Worm (Caenorhabditis elegans) whole organism, late embryonic: ENCODE data around the gene btb-8.

ENCODE experiments used
- C08G9.2 ChIP-seq: sonication (generic microtip); optimal IDR thresholded peaks from 2 replicates; lab custom pipeline; 2016; ENCODE audit warnings: mild to moderate bottlenecking, missing genetic modification characterization, moderate library complexity, missing compliant biosample characterization
- K09A11.1 ChIP-seq: sonication (generic microtip); optimal IDR thresholded peaks from 2 replicates; lab custom pipeline; 2017; ENCODE audit warnings: antibody characterized with exemption, mild to moderate bottlenecking, missing genetic modification characterization, missing compliant biosample characterization; ENCODE audit not compliant: insufficient read depth
- T23F11.4 ChIP-seq: fragments of 200-800 bp; sonication (Bioruptor generic); optimal IDR thresholded peaks from 2 replicates; lab custom pipeline; 2018; ENCODE audit warnings: mild to moderate bottlenecking, missing genetic modification characterization, missing compliant biosample characterization
- Y22D7AL.16 ChIP-seq: sonication (generic microtip); optimal IDR thresholded peaks from 2 replicates; lab custom pipeline; 2016; ENCODE audit warnings: missing genetic modification characterization, missing compliant biosample characterization
- ahr-1 ChIP-seq: sonication (generic microtip); optimal IDR thresholded peaks from 2 replicates; lab custom pipeline; 2016; ENCODE audit warnings: missing genetic modification characterization, missing compliant biosample characterization
- ceh-14 ChIP-seq: sonication (generic microtip); optimal IDR thresholded peaks from 2 replicates; lab custom pipeline; 2016; ENCODE audit warnings: missing genotype, missing genetic modification characterization, missing compliant biosample characterization
- ceh-19 ChIP-seq: fragments of 200-800 bp; sonication (Bioruptor generic); optimal IDR thresholded peaks from 2 replicates; lab custom pipeline; 2018; ENCODE audit warnings: mild to moderate bottlenecking, missing genetic modification characterization, missing compliant biosample characterization
- ceh-22 ChIP-seq: sonication (generic microtip); optimal IDR thresholded peaks from 2 replicates; lab custom pipeline; 2017; ENCODE audit warnings: missing biosample characterization, missing genetic modification characterization
- ceh-31 ChIP-seq: sonication (generic microtip); optimal IDR thresholded peaks from 2 replicates; lab custom pipeline; 2016; ENCODE audit warnings: missing genetic modification characterization, missing compliant biosample characterization
- ceh-45 ChIP-seq: fragments of 200-800 bp; sonication (Bioruptor generic); IDR thresholded peaks from 2 replicates; pipeline ENCODE4 v1.3.6; 2022; ENCODE audit warnings: missing genetic modification reagents, missing genetic modification characterization, missing compliant biosample characterization
- ceh-6 ChIP-seq: fragments of 200-800 bp; sonication (Bioruptor generic); optimal IDR thresholded peaks from 2 replicates; lab custom pipeline; 2018; ENCODE audit warnings: mild to moderate bottlenecking, missing genetic modification characterization, missing compliant biosample characterization
- ceh-9 ChIP-seq: sonication (generic microtip); optimal IDR thresholded peaks from 2 replicates; lab custom pipeline; 2016; ENCODE audit warnings: mild to moderate bottlenecking, missing genetic modification characterization, inconsistent platforms, missing compliant biosample characterization
- che-1 ChIP-seq: sonication (generic microtip); optimal IDR thresholded peaks from 2 replicates; lab custom pipeline; 2016; ENCODE audit warnings: mild to moderate bottlenecking, missing genetic modification characterization, missing compliant biosample characterization
- dmd-4 ChIP-seq: sonication (generic microtip); optimal IDR thresholded peaks from 2 replicates; lab custom pipeline; 2016; ENCODE audit warnings: borderline replicate concordance, missing genetic modification characterization, missing compliant biosample characterization
- elt-2 ChIP-seq: sonication (generic microtip); optimal IDR thresholded peaks from 2 replicates; lab custom pipeline; 2016; ENCODE audit warnings: missing genetic modification reagents, missing genetic modification characterization, missing compliant biosample characterization
- ets-4 ChIP-seq: sonication (generic microtip); optimal IDR thresholded peaks from 2 replicates; lab custom pipeline; 2016; ENCODE audit warnings: missing genetic modification characterization, missing compliant biosample characterization
- eyg-1 ChIP-seq: sonication (generic microtip); optimal IDR thresholded peaks from 2 replicates; lab custom pipeline; 2016; ENCODE audit warnings: missing genotype, missing genetic modification characterization, missing compliant biosample characterization
- fax-1 ChIP-seq: sonication (generic microtip); optimal IDR thresholded peaks from 2 replicates; lab custom pipeline; 2016; ENCODE audit warnings: missing genotype, missing genetic modification characterization, missing compliant biosample characterization
- fkh-6 ChIP-seq: sonication (generic microtip); optimal IDR thresholded peaks from 2 replicates; lab custom pipeline; 2016; ENCODE audit warnings: missing genetic modification characterization, missing compliant biosample characterization
- gmeb-2 ChIP-seq: sonication (generic microtip); optimal IDR thresholded peaks from 2 replicates; lab custom pipeline; 2016; ENCODE audit warnings: missing genetic modification characterization, inconsistent platforms, missing compliant biosample characterization
- hlh-13 ChIP-seq: fragments of 200-800 bp; sonication (Bioruptor generic); optimal IDR thresholded peaks from 2 replicates; lab custom pipeline; 2018; ENCODE audit warnings: mild to moderate bottlenecking, missing genetic modification characterization, missing compliant biosample characterization
- hlh-6 ChIP-seq: sonication (generic microtip); optimal IDR thresholded peaks from 2 replicates; lab custom pipeline; 2016; ENCODE audit warnings: missing genotype, missing genetic modification characterization, missing compliant biosample characterization
- hlh-8 ChIP-seq: sonication (generic microtip); optimal IDR thresholded peaks from 2 replicates; lab custom pipeline; 2016; ENCODE audit warnings: missing genotype, missing genetic modification characterization, missing compliant biosample characterization
- lim-6 ChIP-seq: sonication (generic microtip); optimal IDR thresholded peaks from 2 replicates; lab custom pipeline; 2016; ENCODE audit warnings: missing genetic modification characterization, missing compliant biosample characterization
- madf-2 ChIP-seq: sonication (generic microtip); optimal IDR thresholded peaks from 2 replicates; lab custom pipeline; 2017; ENCODE audit warnings: missing genetic modification characterization, missing compliant biosample characterization
- mec-3 ChIP-seq: sonication (generic microtip); optimal IDR thresholded peaks from 2 replicates; lab custom pipeline; 2016; ENCODE audit warnings: borderline replicate concordance, missing genetic modification characterization, missing compliant biosample characterization
- nfya-1 ChIP-seq: sonication (generic microtip); optimal IDR thresholded peaks from 2 replicates; lab custom pipeline; 2017; ENCODE audit warnings: missing genetic modification characterization, mild to moderate bottlenecking, missing compliant biosample characterization, antibody characterized with exemption, moderate library complexity
- nhr-11 ChIP-seq: fragments of 150-350 bp; optimal IDR thresholded peaks from 2 replicates; lab custom pipeline; 2014; ENCODE audit warnings: missing biosample characterization, missing genetic modification characterization
- npax-4 ChIP-seq: sonication (generic microtip); optimal IDR thresholded peaks from 2 replicates; lab custom pipeline; 2016; ENCODE audit warnings: missing genetic modification characterization, missing compliant biosample characterization
- odd-2 ChIP-seq: sonication (generic microtip); optimal IDR thresholded peaks from 2 replicates; lab custom pipeline; 2017; ENCODE audit warnings: antibody characterized with exemption, mild to moderate bottlenecking, missing genetic modification characterization, missing compliant biosample characterization
- pag-3 ChIP-seq: sonication (generic microtip); optimal IDR thresholded peaks from 2 replicates; lab custom pipeline; 2016; ENCODE audit warnings: missing compliant biosample characterization, missing genetic modification characterization, borderline replicate concordance
- pqm-1 ChIP-seq: sonication (generic microtip); optimal IDR thresholded peaks from 2 replicates; lab custom pipeline; 2016; ENCODE audit warnings: missing genetic modification characterization, missing compliant biosample characterization
- pros-1 ChIP-seq: fragments of 150-350 bp; optimal IDR thresholded peaks from 2 replicates; lab custom pipeline; 2014; ENCODE audit warnings: missing biosample characterization, missing genetic modification reagents, missing genetic modification characterization
- rnt-1 ChIP-seq: sonication (generic microtip); optimal IDR thresholded peaks from 2 replicates; lab custom pipeline; 2016; ENCODE audit warnings: missing genetic modification characterization, missing compliant biosample characterization
- sox-2 ChIP-seq: fragments of 200-800 bp; sonication (Bioruptor generic); IDR thresholded peaks from 2 replicates; pipeline ENCODE4 v1.3.6; 2022; ENCODE audit warnings: missing genetic modification reagents, missing genetic modification characterization, missing compliant biosample characterization
- sox-4 ChIP-seq: sonication (generic microtip); optimal IDR thresholded peaks from 2 replicates; lab custom pipeline; 2017; ENCODE audit warnings: mild to moderate bottlenecking, missing genetic modification characterization, inconsistent platforms, missing compliant biosample characterization
- ttx-3 ChIP-seq: sonication (generic microtip); optimal IDR thresholded peaks from 2 replicates; lab custom pipeline; 2016; ENCODE audit warnings: missing genetic modification reagents, missing genetic modification characterization, missing compliant biosample characterization
- unc-3 ChIP-seq, 2 experiments: fragments of 200-800 bp in 1 of 2; sonication (Bioruptor generic) in 1 of 2; sonication (generic microtip) in 1 of 2; conservative IDR thresholded peaks in 1 of 2; optimal IDR thresholded peaks in 1 of 2; 2 replicates each; pipeline versions ENCODE4 v1.3.6 to Lab custom; 2016 to 2022; ENCODE audit warnings: missing compliant biosample characterization in 2 of 2, missing genetic modification characterization in 2 of 2, missing genetic modification reagents in 1 of 2
- ztf-16 ChIP-seq: sonication (generic microtip); optimal IDR thresholded peaks from 2 replicates; lab custom pipeline; 2017; ENCODE audit warnings: missing genetic modification characterization, missing compliant biosample characterization

The btb-8 gene

ce11 chrII:1736353-1736752, 13.8 kb downstream of the btb-8 start, which contains the start of gene ceh-83:
ceh-83 (minus strand) TSS chrII:1736533.
- TF ChIP-seq che-1 (tag; lab: Kevin White, UChicago), result no peak
- TF ChIP-seq dmd-4 (tag; lab: Kevin White, UChicago), result no peak
- no peak for TF ChIP-seq hlh-13
- no peak for TF ChIP-seq hlh-8 (tag; lab: Kevin White, UChicago)
- no peak for TF ChIP-seq fkh-6 (tag; lab: Kevin White, UChicago)
- TF ChIP-seq, all 69 proteins: peak for 0

ce11 chrII:1738844-1739243, 16.3 kb downstream of the btb-8 start, which contains the start of the genes irld-9 and irld-33:
irld-9 (minus strand) TSS chrII:1738944.
irld-33 (plus strand) TSS chrII:1739052.
- TF ChIP-seq ceh-31 (tag; lab: Kevin White, UChicago), result no peak
- no peak for TF ChIP-seq T23F11.4 (GFP tag; lab: Kevin White, UChicago)
- no peak for TF ChIP-seq nhr-11 (tag; lab: Kevin White, UChicago)
- no peak for TF ChIP-seq fkh-6 (tag; lab: Kevin White, UChicago)
- no peak for TF ChIP-seq eyg-1
- no peak for TF ChIP-seq ceh-9
- no peak for TF ChIP-seq che-1 (tag; lab: Kevin White, UChicago)
- TF ChIP-seq odd-2 (tag; lab: Kevin White, UChicago), result no peak
- no peak for TF ChIP-seq ahr-1
- no peak for TF ChIP-seq sox-2 (GFP tag; lab: Robert Waterston, UW)
- no peak for TF ChIP-seq gmeb-2 (tag; lab: Kevin White, UChicago)
- TF ChIP-seq hlh-6, result no peak

- TF ChIP-seq pros-1, result no peak
- TF ChIP-seq ets-4 (tag; lab: Kevin White, UChicago), result no peak
- no peak for TF ChIP-seq npax-4 (tag; lab: Kevin White, UChicago)
- TF ChIP-seq ceh-45, result no peak
- no peak for TF ChIP-seq mec-3 (tag; lab: Kevin White, UChicago)
- TF ChIP-seq madf-2, result no peak
- TF ChIP-seq dmd-4 (tag; lab: Kevin White, UChicago), result no peak
- TF ChIP-seq K09A11.1 (tag; lab: Kevin White, UChicago), result no peak
- no peak for TF ChIP-seq unc-3 (GFP tag; conservative IDR thresholded peaks at IDR 0.05; lab: Robert Waterston, UW)
- TF ChIP-seq unc-3 (tag; optimal IDR thresholded peaks at IDR 0.05; lab: Kevin White, UChicago), result no peak
- no peak for TF ChIP-seq hlh-6
- TF ChIP-seq ceh-19 (GFP tag; lab: Kevin White, UChicago), result no peak
- TF ChIP-seq sox-4 (tag; lab: Kevin White, UChicago), result no peak
- TF ChIP-seq che-1 (tag; lab: Kevin White, UChicago), result no peak
- no peak for TF ChIP-seq gmeb-2 (tag; lab: Kevin White, UChicago)
- no peak for TF ChIP-seq ceh-22 (tag; lab: Kevin White, UChicago)
- no peak for TF ChIP-seq nfya-1
- TF ChIP-seq ceh-6 (GFP tag; lab: Kevin White, UChicago), result no peak
- TF ChIP-seq ahr-1, result no peak
- no peak for TF ChIP-seq Y22D7AL.16
- TF ChIP-seq ceh-9, result no peak
Observed at ce11 chrII:1741248-1741647, 18.7 kb downstream of the btb-8 start, which contains the start of gene K07G6.1. K07G6.1 (plus strand) TSS chrII:1741548.

ce11 chrII:1742535-1742934, 20.0 kb downstream of the btb-8 start, which contains the start of gene F36H5.12:
F36H5.12 (plus strand) TSS chrII:1742835.
- no peak for TF ChIP-seq C08G9.2 (tag; lab: Kevin White, UChicago)
- no peak for TF ChIP-seq lim-6 (tag; lab: Kevin White, UChicago)
- no peak for TF ChIP-seq pqm-1
- no peak for TF ChIP-seq npax-4 (tag; lab: Kevin White, UChicago)
- TF ChIP-seq ztf-16 (tag; lab: Kevin White, UChicago), result no peak
- no peak for TF ChIP-seq hlh-6
- no peak for TF ChIP-seq ttx-3 (tag; lab: Kevin White, UChicago)
- no peak for TF ChIP-seq fax-1
- TF ChIP-seq rnt-1 (tag; lab: Kevin White, UChicago), result no peak
- no peak for TF ChIP-seq ceh-9
- no peak for TF ChIP-seq ets-4 (tag; lab: Kevin White, UChicago)
- no peak for TF ChIP-seq pag-3 (tag; lab: Kevin White, UChicago)
- no peak for TF ChIP-seq elt-2 (tag; lab: Kevin White, UChicago)
- no peak for TF ChIP-seq nfya-1
- TF ChIP-seq ceh-14 (tag; lab: Kevin White, UChicago), result no peak
